Fruit fly (Drosophila melanogaster): ENCODE measurements around the gene Tsp3A.

Tsp3A gene

DNA sequence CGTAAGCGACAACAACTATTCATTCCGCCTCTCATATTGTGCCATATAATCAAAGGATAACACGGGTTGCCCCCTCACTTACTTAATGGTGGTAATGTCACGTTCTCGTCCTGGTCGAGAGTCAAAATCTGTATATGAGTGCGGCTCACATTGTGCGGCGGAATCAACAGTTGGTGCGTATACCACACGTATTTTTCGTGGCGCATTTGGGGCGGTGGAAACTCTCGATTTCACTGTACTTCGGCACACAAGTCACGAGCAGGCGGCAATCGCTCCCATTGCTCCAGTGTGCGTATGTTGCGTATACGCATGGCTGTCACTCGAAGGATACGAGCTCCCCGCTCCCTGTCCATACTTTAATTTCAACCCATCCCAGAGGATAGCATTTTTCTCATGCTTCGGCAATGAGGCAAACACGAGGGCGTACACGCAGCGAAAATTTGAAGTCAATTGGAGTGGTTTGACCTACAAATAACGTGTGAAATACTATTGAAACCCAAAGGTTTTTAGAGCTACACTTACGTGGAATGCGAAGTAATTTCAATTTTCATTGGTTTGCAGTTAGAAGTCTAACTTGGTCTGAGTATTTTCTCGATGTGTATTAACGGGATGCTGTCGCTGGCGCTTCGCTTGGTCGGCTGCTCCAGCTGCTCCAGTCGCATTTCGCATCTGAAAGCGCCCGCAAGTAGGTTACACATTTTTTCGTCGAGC, 37.6 kb downstream of the Tsp3A start (continued):
- TF ChIP-seq caup (GFP tag; optimal IDR thresholded peaks at IDR 0.05; ENCODE audit: severe bottlenecking) = peak; percentile 88
- TF ChIP-seq CG6272 (GFP tag; IDR thresholded peaks at IDR 0.05) = peak; percentile 53; the same call in 1 of the 2 replicates
- peak; percentile 59; the same call in 2 of the 3 replicates for TF ChIP-seq B-H1 (GFP tag; IDR thresholded peaks at IDR 0.05)
- TF ChIP-seq eyg (GFP tag; optimal IDR thresholded peaks at IDR 0.05) = peak; percentile 45
- TF ChIP-seq CG9817 (tag; optimal IDR thresholded peaks at IDR 0.05) = peak; percentile 69
- TF ChIP-seq CG5180 (GFP tag; optimal IDR thresholded peaks at IDR 0.05) = peak; percentile 3
- TF ChIP-seq nau (GFP tag; optimal IDR thresholded peaks at IDR 0.05) = peak; percentile 65
- peak; percentile 75; the same call in 2 of the 3 replicates for TF ChIP-seq CG34422 (GFP tag; IDR thresholded peaks at IDR 0.05)
- TF ChIP-seq ken (GFP tag; IDR thresholded peaks at IDR 0.05) = peak; percentile 54; the same call in 1 of the 3 replicates
- TF ChIP-seq dmrt99B (tag; optimal IDR thresholded peaks at IDR 0.05) = peak; percentile 77
- no peak for TF ChIP-seq dimm (GFP tag; IDR thresholded peaks at IDR 0.05)
- TF ChIP-seq nmo (GFP tag; optimal IDR thresholded peaks at IDR 0.05) = peak; percentile 48
- peak; percentile 81 for TF ChIP-seq zfh2 (GFP tag; optimal IDR thresholded peaks at IDR 0.05)
- peak; percentile 83 for TF ChIP-seq Ptx1 (GFP tag; IDR thresholded peaks at IDR 0.05)
- peak; percentile 92 for TF ChIP-seq CG12769 (tag; optimal IDR thresholded peaks at IDR 0.05)
- TF ChIP-seq abd-A (tag; optimal IDR thresholded peaks at IDR 0.05) = peak; percentile 33
- TF ChIP-seq Scr (GFP tag; IDR thresholded peaks at IDR 0.05; ENCODE audit: partially characterized antibody) = no peak
- no peak for TF ChIP-seq inv (GFP tag; IDR thresholded peaks at IDR 0.05; ENCODE audit: partially characterized antibody)
- no peak for TF ChIP-seq salm (tag; optimal IDR thresholded peaks at IDR 0.05)
- no peak for TF ChIP-seq dati (GFP tag; IDR thresholded peaks at IDR 0.05)
- TF ChIP-seq CG16779 (GFP tag; IDR thresholded peaks at IDR 0.05) = 0 out of 2 replicates have a peak, but pooled peaks have one; percentile 26
- peak; percentile 69 for TF ChIP-seq CG8944 (GFP tag; optimal IDR thresholded peaks at IDR 0.05)
- TF ChIP-seq Sin3A (optimal IDR thresholded peaks at IDR 0.05) = no peak
- TF ChIP-seq Mes4 (GFP tag; optimal IDR thresholded peaks at IDR 0.05) = peak; percentile 36
- no peak for TF ChIP-seq bowl (GFP tag; IDR thresholded peaks at IDR 0.05)
- TF ChIP-seq ham (GFP tag; IDR thresholded peaks at IDR 0.05) = peak; percentile 43; the same call in 1 of the 2 replicates
- TF ChIP-seq HmgZ (tag; optimal IDR thresholded peaks at IDR 0.05) = peak; percentile 51
- peak; percentile 44 for TF ChIP-seq dm (GFP tag; optimal IDR thresholded peaks at IDR 0.05)
- no peak for TF ChIP-seq gt (GFP tag; IDR thresholded peaks at IDR 0.05)
- TF ChIP-seq Dll (GFP tag; IDR thresholded peaks at IDR 0.05; ENCODE audit: partially characterized antibody) = no peak
- no peak for TF ChIP-seq lola (GFP tag; optimal IDR thresholded peaks at IDR 0.05)
- TF ChIP-seq CG17829 (tag; optimal IDR thresholded peaks at IDR 0.05) = peak; percentile 1
- TF ChIP-seq klu (GFP tag; IDR thresholded peaks at IDR 0.05) = peak; percentile 68
- peak; percentile 78 for TF ChIP-seq Bteb2 (GFP tag; optimal IDR thresholded peaks at IDR 0.05)
- TF ChIP-seq CG10462 (GFP tag; optimal IDR thresholded peaks at IDR 0.05) = peak; percentile 13
- no peak for TF ChIP-seq CG4707 (GFP tag; optimal IDR thresholded peaks at IDR 0.05)
- peak; percentile 65; the same call in 2 of the 3 replicates for TF ChIP-seq CG17361 (GFP tag; IDR thresholded peaks at IDR 0.05)
- peak; percentile 97 for TF ChIP-seq Ets65A (GFP tag)
- peak; percentile 77 for TF ChIP-seq Xbp1 (GFP tag; optimal IDR thresholded peaks at IDR 0.05)
- TF ChIP-seq wdn (GFP tag; IDR thresholded peaks at IDR 0.05) = peak; percentile 71; the same call in 1 of the 2 replicates
- TF ChIP-seq lbe (GFP tag; optimal IDR thresholded peaks at IDR 0.05) = no peak
- TF ChIP-seq CG2199 (GFP tag; IDR thresholded peaks at IDR 0.05) = no peak
- TF ChIP-seq H2.0 (GFP tag; IDR thresholded peaks at IDR 0.05) = peak; percentile 64
- TF ChIP-seq Rfx (GFP tag; IDR thresholded peaks at IDR 0.05) = peak; percentile 87
- no peak for TF ChIP-seq zen2 (GFP tag; IDR thresholded peaks at IDR 0.05; ENCODE audit: partially characterized antibody)
- TF ChIP-seq tap (tag; optimal IDR thresholded peaks at IDR 0.05) = peak; percentile 39
- peak; percentile 29 for TF ChIP-seq sug (tag; optimal IDR thresholded peaks at IDR 0.05)
- TF ChIP-seq Elba2 (GFP tag; optimal IDR thresholded peaks at IDR 0.05) = no peak
- TF ChIP-seq CG6791 (GFP tag; IDR thresholded peaks at IDR 0.05; ENCODE audit: partially characterized antibody) = no peak
